Comparison of ENCODE assay signal across 1 fruit fly cellular context in genomic region chr3L:1151691-1152090, dm6.
TF ChIP-seq lines count a peak whose summit lies in the region.

No protein-coding gene starts in this region.

TF ChIP-seq in whole organism, embryonic, 481 proteins besides CTCF, POLR2A, EP300 and RAD21 (continued from another document and continues in another):
- TF ChIP-seq nmo (GFP tag; optimal IDR thresholded peaks at IDR 0.05; lab: Kevin White, UChicago) (peak; percentile 47), CG1603 (tag; optimal IDR thresholded peaks at IDR 0.05; lab: Kevin White, UChicago) (peak; percentile 32), Sry-δ (GFP tag; optimal IDR thresholded peaks at IDR 0.05; lab: Kevin White, UChicago) (no peak), CG17385 (GFP tag; optimal IDR thresholded peaks at IDR 0.05; lab: Kevin White, UChicago) (peak; percentile 12), zen (tag; optimal IDR thresholded peaks at IDR 0.05; lab: Kevin White, UChicago) (peak; percentile 20), Bgb (GFP tag; IDR thresholded peaks at IDR 0.05; lab: Robert Waterston, UW; ENCODE audit: partially characterized antibody) (no peak), maf-S (GFP tag; optimal IDR thresholded peaks at IDR 0.05; lab: Kevin White, UChicago) (no peak), ssp (GFP tag; IDR thresholded peaks at IDR 0.05; lab: Robert Waterston, UW) (peak; percentile 29; the same call in 1 of the 2 replicates), unc-4 (GFP tag; IDR thresholded peaks at IDR 0.05; lab: Robert Waterston, UW; ENCODE audit: partially characterized antibody) (no peak), CG1832 (GFP tag; optimal IDR thresholded peaks at IDR 0.05; lab: Kevin White, UChicago) (no peak), CG11398 (GFP tag; optimal IDR thresholded peaks at IDR 0.05; lab: Kevin White, UChicago) (no peak), CG3065 (GFP tag; optimal IDR thresholded peaks at IDR 0.05; lab: Kevin White, UChicago) (peak; percentile 27), Ets97D (GFP tag; optimal IDR thresholded peaks at IDR 0.05; lab: Kevin White, UChicago) (no peak), Gug (GFP tag; IDR thresholded peaks at IDR 0.05; lab: Robert Waterston, UW) (peak; percentile 33; the same call in 1 of the 4 replicates), CG14441 (GFP tag; IDR thresholded peaks at IDR 0.05; lab: Robert Waterston, UW) (peak; percentile 71), Pdp1 (GFP tag; optimal IDR thresholded peaks at IDR 0.05; lab: Kevin White, UChicago) (peak in 1 of 2 experiments; percentile 22), tgo (GFP tag; IDR thresholded peaks at IDR 0.05; lab: Robert Waterston, UW) (peak; percentile 66; the same call in 2 of the 3 replicates), amos (GFP tag; IDR thresholded peaks at IDR 0.05; lab: Robert Waterston, UW; ENCODE audit: partially characterized antibody) (no peak), CG11696 (GFP tag; IDR thresholded peaks at IDR 0.05; lab: Robert Waterston, UW) (no peak), chif (GFP tag; optimal IDR thresholded peaks at IDR 0.05; lab: Kevin White, UChicago) (no peak), lab (GFP tag; optimal IDR thresholded peaks at IDR 0.05; lab: Kevin White, UChicago) (peak; percentile 45), Usf (GFP tag; optimal IDR thresholded peaks at IDR 0.05; lab: Kevin White, UChicago) (peak; percentile 1), CG12104 (GFP tag; optimal IDR thresholded peaks at IDR 0.05; lab: Kevin White, UChicago) (no peak), tup (GFP tag; optimal IDR thresholded peaks at IDR 0.05; lab: Kevin White, UChicago) (no peak), crol (GFP tag; IDR thresholded peaks at IDR 0.05; lab: Robert Waterston, UW) (no peak), CG12299 (tag; optimal IDR thresholded peaks at IDR 0.05; lab: Kevin White, UChicago) (no peak), CG31441 (GFP tag; IDR thresholded peaks at IDR 0.05; lab: Robert Waterston, UW) (peak; percentile 63; the same call in 1 of the 2 replicates), corto (GFP tag; optimal IDR thresholded peaks at IDR 0.05; lab: Kevin White, UChicago) (no peak), CG8290 (GFP tag; optimal IDR thresholded peaks at IDR 0.05; lab: Kevin White, UChicago) (no peak), CG8290 (tag; optimal IDR thresholded peaks at IDR 0.05; lab: Kevin White, UChicago) (peak in 1 of 2 experiments; percentile 54), pzg (GFP tag; optimal IDR thresholded peaks at IDR 0.05; lab: Kevin White, UChicago) (no peak), D19A (tag; optimal IDR thresholded peaks at IDR 0.05; lab: Kevin White, UChicago) (no peak), CG2129 (GFP tag; IDR thresholded peaks at IDR 0.05; lab: Robert Waterston, UW; ENCODE audit: partially characterized antibody) (no peak), CG30020 (tag; optimal IDR thresholded peaks at IDR 0.05; lab: Kevin White, UChicago) (no peak), CG12769 (tag; optimal IDR thresholded peaks at IDR 0.05; lab: Kevin White, UChicago) (peak; percentile 35), CG4282 (GFP tag; optimal IDR thresholded peaks at IDR 0.05; lab: Kevin White, UChicago) (no peak), CG32532 (GFP tag; IDR thresholded peaks at IDR 0.05; lab: Robert Waterston, UW) (peak; percentile 76; the same call in 1 of the 2 replicates), CG10321 (GFP tag; IDR thresholded peaks at IDR 0.05; lab: Robert Waterston, UW) (no peak), CG12391 (tag; optimal IDR thresholded peaks at IDR 0.05; lab: Kevin White, UChicago) (peak; percentile 38), ac (GFP tag; optimal IDR thresholded peaks at IDR 0.05; lab: Kevin White, UChicago) (no peak), Drgx (GFP tag; IDR thresholded peaks at IDR 0.05; lab: Robert Waterston, UW) (no peak), CG8359 (GFP tag; optimal IDR thresholded peaks at IDR 0.05; lab: Kevin White, UChicago; ENCODE audit: borderline replicate concordance) (no peak), CG2116 (GFP tag; optimal IDR thresholded peaks at IDR 0.05; lab: Kevin White, UChicago) (no peak), CG11093 (GFP tag; IDR thresholded peaks at IDR 0.05; lab: Robert Waterston, UW) (no peak), cwo (GFP tag; optimal IDR thresholded peaks at IDR 0.05; lab: Kevin White, UChicago) (peak; percentile 28), Dref (GFP tag; IDR thresholded peaks at IDR 0.05; lab: Robert Waterston, UW) (no peak), Max (GFP tag; optimal IDR thresholded peaks at IDR 0.05; lab: Kevin White, UChicago) (peak; percentile 26), CG2678 (tag; optimal IDR thresholded peaks at IDR 0.05; lab: Kevin White, UChicago) (peak; percentile 64), Eip74EF (GFP tag; optimal IDR thresholded peaks at IDR 0.05; lab: Kevin White, UChicago) (no peak), trh (GFP tag; optimal IDR thresholded peaks at IDR 0.05; lab: Kevin White, UChicago) (no peak), klu (GFP tag; IDR thresholded peaks at IDR 0.05; lab: Robert Waterston, UW) (peak; percentile 50; the same call in 1 of the 2 replicates), dimm (GFP tag; IDR thresholded peaks at IDR 0.05; lab: Robert Waterston, UW) (no peak), CG30431 (GFP tag; optimal IDR thresholded peaks at IDR 0.05; lab: Kevin White, UChicago) (no peak), sd (tag; optimal IDR thresholded peaks at IDR 0.05; lab: Kevin White, UChicago) (peak; percentile 60), Lim3 (GFP tag; IDR thresholded peaks at IDR 0.05; lab: Robert Waterston, UW) (no peak), Dad (GFP tag; optimal IDR thresholded peaks at IDR 0.05; lab: Kevin White, UChicago) (no peak), wor (GFP tag; IDR thresholded peaks at IDR 0.05; lab: Robert Waterston, UW) (no peak), ind (GFP tag; optimal IDR thresholded peaks at IDR 0.05; lab: Kevin White, UChicago) (peak; percentile 38), sob (GFP tag; IDR thresholded peaks at IDR 0.05; lab: Robert Waterston, UW) (peak; percentile 67), Spps (tag; optimal IDR thresholded peaks at IDR 0.05; lab: Kevin White, UChicago) (no peak), HLH54F (GFP tag; optimal IDR thresholded peaks at IDR 0.05; lab: Kevin White, UChicago) (no peak), CG9797 (GFP tag; optimal IDR thresholded peaks at IDR 0.05; lab: Kevin White, UChicago) (no peak), CG13775 (GFP tag; optimal IDR thresholded peaks at IDR 0.05; lab: Kevin White, UChicago) (peak; percentile 31), run (tag; optimal IDR thresholded peaks at IDR 0.05; lab: Kevin White, UChicago) (no peak), wdn (GFP tag; IDR thresholded peaks at IDR 0.05; lab: Robert Waterston, UW) (peak; percentile 35; the same call in 1 of the 2 replicates), CG4424 (GFP tag; optimal IDR thresholded peaks at IDR 0.05; lab: Kevin White, UChicago) (peak; percentile 30), CG9817 (tag; optimal IDR thresholded peaks at IDR 0.05; lab: Kevin White, UChicago) (peak; percentile 43), CG3995 (GFP tag; optimal IDR thresholded peaks at IDR 0.05; lab: Kevin White, UChicago) (no peak), inv (GFP tag; IDR thresholded peaks at IDR 0.05; lab: Robert Waterston, UW; ENCODE audit: partially characterized antibody) (no peak), Antp (GFP tag; optimal IDR thresholded peaks at IDR 0.05; lab: Kevin White, UChicago) (peak; percentile 17), cato (GFP tag; optimal IDR thresholded peaks at IDR 0.05; lab: Kevin White, UChicago; ENCODE audit: borderline replicate concordance) (no peak), CG4707 (GFP tag; optimal IDR thresholded peaks at IDR 0.05; lab: Kevin White, UChicago) (no peak), vvl (GFP tag; IDR thresholded peaks at IDR 0.05; lab: Robert Waterston, UW) (peak; percentile 63), so (GFP tag; IDR thresholded peaks at IDR 0.05; lab: Robert Waterston, UW) (peak; percentile 69; the same call in 2 of the 3 replicates), CG12071 (GFP tag; optimal IDR thresholded peaks at IDR 0.05; lab: Kevin White, UChicago) (no peak), ewg (GFP tag; optimal IDR thresholded peaks at IDR 0.05; lab: Kevin White, UChicago) (peak; percentile 3), jing (GFP tag; optimal IDR thresholded peaks at IDR 0.05; lab: Kevin White, UChicago) (no peak), NC2β (GFP tag; optimal IDR thresholded peaks at IDR 0.05; lab: Kevin White, UChicago) (no peak), CG5180 (GFP tag; optimal IDR thresholded peaks at IDR 0.05; lab: Kevin White, UChicago) (no peak), Jarid2 (GFP tag; optimal IDR thresholded peaks at IDR 0.05; lab: Kevin White, UChicago) (peak; percentile 5), CG1792 (GFP tag; optimal IDR thresholded peaks at IDR 0.05; lab: Kevin White, UChicago) (no peak), MBD-R2 (GFP tag; IDR thresholded peaks at IDR 0.05; lab: Robert Waterston, UW) (peak; percentile 30; the same call in 1 of the 2 replicates), CG6272 (GFP tag; IDR thresholded peaks at IDR 0.05; lab: Robert Waterston, UW) (peak; percentile 51), HmgZ (tag; optimal IDR thresholded peaks at IDR 0.05; lab: Kevin White, UChicago) (peak; percentile 16), CG17568 (GFP tag; optimal IDR thresholded peaks at IDR 0.05; lab: Kevin White, UChicago) (no peak), pum (GFP tag; optimal IDR thresholded peaks at IDR 0.05; lab: Kevin White, UChicago) (no peak), al (GFP tag; IDR thresholded peaks at IDR 0.05; lab: Robert Waterston, UW) (peak; percentile 65), CG14860 (GFP tag; IDR thresholded peaks at IDR 0.05; lab: Robert Waterston, UW; ENCODE audit: partially characterized antibody) (no peak), CG13424 (tag; optimal IDR thresholded peaks at IDR 0.05; lab: Kevin White, UChicago) (peak; percentile 49), CrebB (tag; optimal IDR thresholded peaks at IDR 0.05; lab: Kevin White, UChicago) (no peak), Hr3 (GFP tag; optimal IDR thresholded peaks at IDR 0.05; lab: Kevin White, UChicago) (peak; percentile 5), btn (GFP tag; optimal IDR thresholded peaks at IDR 0.05; lab: Kevin White, UChicago) (no peak), stc (GFP tag; IDR thresholded peaks at IDR 0.05; lab: Robert Waterston, UW) (peak; percentile 65), CG4820 (GFP tag; optimal IDR thresholded peaks at IDR 0.05; lab: Kevin White, UChicago) (no peak), CG7745 (tag; optimal IDR thresholded peaks at IDR 0.05; lab: Kevin White, UChicago) (no peak), fd64A (GFP tag; optimal IDR thresholded peaks at IDR 0.05; lab: Kevin White, UChicago) (no peak), CG14014 (GFP tag; IDR thresholded peaks at IDR 0.05; lab: Robert Waterston, UW) (peak; percentile 63), CG8478 (optimal IDR thresholded peaks at IDR 0.05; lab: Kevin White, UChicago) (no peak), ftz-f1 (GFP tag; optimal IDR thresholded peaks at IDR 0.05; lab: Kevin White, UChicago) (no peak), CG17612 (GFP tag; IDR thresholded peaks at IDR 0.05; lab: Robert Waterston, UW) (peak; percentile 42), CG8765 (GFP tag; IDR thresholded peaks at IDR 0.05; lab: Robert Waterston, UW) (no peak), Hsf (GFP tag; optimal IDR thresholded peaks at IDR 0.05; lab: Kevin White, UChicago) (peak; percentile 10), sug (tag; optimal IDR thresholded peaks at IDR 0.05; lab: Kevin White, UChicago) (peak; percentile 34), NFAT (GFP tag; IDR thresholded peaks at IDR 0.05; lab: Robert Waterston, UW) (peak; percentile 59), Poxn (GFP tag; IDR thresholded peaks at IDR 0.05; lab: Robert Waterston, UW) (peak; percentile 48; the same call in 1 of the 2 replicates), CG12942 (GFP tag; optimal IDR thresholded peaks at IDR 0.05; lab: Kevin White, UChicago) (no peak), Elba2 (GFP tag; optimal IDR thresholded peaks at IDR 0.05; lab: Kevin White, UChicago) (no peak), CG18262 (tag; optimal IDR thresholded peaks at IDR 0.05; lab: Kevin White, UChicago) (peak; percentile 45), CG7987 (GFP tag; optimal IDR thresholded peaks at IDR 0.05; lab: Kevin White, UChicago) (no peak), esg (GFP tag; conservative IDR thresholded peaks at IDR 0.05; lab: Robert Waterston, UW) (peak; percentile 41), trem (tag; optimal IDR thresholded peaks at IDR 0.05; lab: Kevin White, UChicago) (no peak), CG9215 (GFP tag; IDR thresholded peaks at IDR 0.05; lab: Robert Waterston, UW) (peak; percentile 66), Adf1 (GFP tag; IDR thresholded peaks at IDR 0.05; lab: Robert Waterston, UW) (0 out of 2 replicates have a peak, but pooled peaks have one; percentile 9), CG3281 (GFP tag; optimal IDR thresholded peaks at IDR 0.05; lab: Kevin White, UChicago) (peak; percentile 64), da (GFP tag; optimal IDR thresholded peaks at IDR 0.05; lab: Kevin White, UChicago) (no peak), CG10654 (GFP tag; optimal IDR thresholded peaks at IDR 0.05; lab: Kevin White, UChicago) (peak; percentile 29), gem (tag; optimal IDR thresholded peaks at IDR 0.05; lab: Kevin White, UChicago) (peak; percentile 71), H2.0 (GFP tag; IDR thresholded peaks at IDR 0.05; lab: Robert Waterston, UW) (no peak), Ets65A (GFP tag; lab: Kevin White, UChicago) (peak; percentile 86), MTF-1 (GFP tag; optimal IDR thresholded peaks at IDR 0.05; lab: Kevin White, UChicago; ENCODE audit: borderline replicate concordance) (no peak), nerfin-2 (GFP tag; IDR thresholded peaks at IDR 0.05; lab: Robert Waterston, UW; ENCODE audit: partially characterized antibody) (no peak), Mad (GFP tag; optimal IDR thresholded peaks at IDR 0.05; lab: Kevin White, UChicago) (no peak), Abd-B (GFP tag; optimal IDR thresholded peaks at IDR 0.05; lab: Kevin White, UChicago) (peak; percentile 29), Stat92E (GFP tag; optimal IDR thresholded peaks at IDR 0.05; lab: Kevin White, UChicago) (no peak), ase (GFP tag; IDR thresholded peaks at IDR 0.05; lab: Robert Waterston, UW) (peak; percentile 56; the same call in 1 of the 3 replicates), oc (tag; optimal IDR thresholded peaks at IDR 0.05; lab: Kevin White, UChicago) (no peak), Bdp1 (GFP tag; optimal IDR thresholded peaks at IDR 0.05; lab: Kevin White, UChicago) (no peak), eyg (GFP tag; optimal IDR thresholded peaks at IDR 0.05; lab: Kevin White, UChicago) (no peak), CG14667 (GFP tag; IDR thresholded peaks at IDR 0.05; lab: Robert Waterston, UW) (0 out of 2 replicates have a peak, but pooled peaks have one; percentile 13), CG34224 (GFP tag; IDR thresholded peaks at IDR 0.05; lab: Robert Waterston, UW; ENCODE audit: partially characterized antibody) (no peak), CG5953 (GFP tag; IDR thresholded peaks at IDR 0.05; lab: Robert Waterston, UW) (no peak), HLHmδ (GFP tag; optimal IDR thresholded peaks at IDR 0.05; lab: Kevin White, UChicago) (no peak), CG13123 (GFP tag; optimal IDR thresholded peaks at IDR 0.05; lab: Kevin White, UChicago) (no peak)
